Fruit fly (Drosophila melanogaster) whole organism, adult: ENCODE data around the gene La.

Experiments used
- CG1620 ChIP-seq: fragments of 200-800 bp; sonication (Bioruptor generic); optimal IDR thresholded peaks from 2 replicates; lab custom pipeline; 2016; ENCODE audit warnings: missing biosample characterization, missing genetic modification characterization
- Mnt ChIP-seq: fragments of 200-800 bp; sonication (Bioruptor generic); optimal IDR thresholded peaks from 2 replicates; lab custom pipeline; 2016; ENCODE audit warnings: missing biosample characterization, mild to moderate bottlenecking, missing genetic modification characterization
- kay ChIP-seq: fragments of 200-800 bp; sonication (Bioruptor generic); peaks from one replicate; lab custom pipeline; 2016; ENCODE audit warnings: missing biosample characterization, missing genetic modification characterization, borderline replicate concordance
- pad ChIP-seq: fragments of 200-800 bp; sonication (Bioruptor generic); optimal IDR thresholded peaks from 3 replicates; lab custom pipeline; 2017; ENCODE audit warnings: missing biosample characterization, missing genetic modification characterization, mild to moderate bottlenecking, moderate library complexity, missing genetic modification reagents
- tj ChIP-seq: fragments of 200-800 bp; sonication (Bioruptor generic); optimal IDR thresholded peaks from 3 replicates; lab custom pipeline; 2017; ENCODE audit warnings: missing biosample characterization, mild to moderate bottlenecking, missing genetic modification characterization, moderate library complexity

dm6 chr2L:20340635-20341034 is 9.2 kb downstream of the La start:
- TF ChIP-seq kay (no peak), Mnt (GFP tag; lab: Kevin White, UChicago) (no peak), CG1620 (GFP tag; lab: Kevin White, UChicago) (no peak), pad (no peak), tj (GFP tag; lab: Kevin White, UChicago) (no peak)
